Worm (Caenorhabditis elegans) whole organism, L4/young adult: ENCODE measurements around the gene ech-2.

Experiments used
- W03F9.2 ChIP-seq: fragments of 150-350 bp; optimal IDR thresholded peaks from 2 replicates; lab custom pipeline; 2014; ENCODE audit warnings: missing biosample characterization, missing genetic modification characterization
- dao-5 ChIP-seq: sonication (generic microtip); optimal IDR thresholded peaks from 2 replicates; lab custom pipeline; 2016; ENCODE audit warnings: missing genotype, missing genetic modification characterization, moderate library complexity, missing compliant biosample characterization
- him-1 ChIP-seq: sonication (generic microtip); optimal IDR thresholded peaks from 2 replicates; lab custom pipeline; 2016; ENCODE audit warnings: missing genotype, missing genetic modification reagents, missing genetic modification characterization, missing compliant biosample characterization

DNA sequence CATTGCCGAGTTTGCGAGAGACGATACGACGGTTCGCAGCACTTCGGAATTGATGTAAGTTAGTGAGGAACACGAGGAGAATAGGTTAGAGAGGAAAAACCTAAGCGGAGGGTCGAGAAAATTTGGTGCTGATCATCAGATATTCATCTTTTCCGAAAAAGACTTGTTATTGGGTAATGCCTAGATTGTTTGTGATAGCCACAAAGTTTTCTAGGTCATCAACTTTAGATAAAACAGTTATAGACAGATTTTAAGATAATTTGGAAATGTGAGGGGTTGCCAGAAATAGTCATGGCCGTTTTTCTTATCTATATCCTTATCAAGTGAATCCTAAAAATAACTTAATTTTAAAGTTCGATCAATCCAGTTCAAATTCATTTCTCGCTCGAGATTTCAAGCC lies 44.2 kb upstream of the ech-2 start:
- TF ChIP-seq him-1 (tag; lab: Kevin White, UChicago) (no peak), W03F9.2 (no peak), dao-5 (tag; lab: Kevin White, UChicago) (no peak)
